Fruit fly (Drosophila melanogaster) whole organism, wandering third instar larva: Measurements from ENCODE around the gene RpL34b.

Experiments
- Abd-B ChIP-seq: fragments of >200 bp; optimal IDR thresholded peaks from 2 replicates; lab custom pipeline; 2017; ENCODE audit warnings: missing biosample characterization, missing genetic modification characterization
- CG32264 ChIP-seq: fragments of 200-800 bp; sonication (Bioruptor generic); optimal IDR thresholded peaks from 2 replicates; lab custom pipeline; 2016; ENCODE audit warnings: missing biosample characterization, missing genetic modification characterization
- CG9705 ChIP-seq: fragments of 200-800 bp; sonication (Bioruptor generic); optimal IDR thresholded peaks from 2 replicates; lab custom pipeline; 2018; ENCODE audit warnings: missing biosample characterization, mild to moderate bottlenecking, missing genetic modification characterization
- CrebA ChIP-seq: fragments of 200-800 bp; sonication (Bioruptor generic); optimal IDR thresholded peaks from 2 replicates; lab custom pipeline; 2016; ENCODE audit warnings: missing biosample characterization, mild to moderate bottlenecking, missing genetic modification characterization, borderline replicate concordance
- Dfd ChIP-seq: fragments of >200 bp; optimal IDR thresholded peaks from 2 replicates; lab custom pipeline; 2017; ENCODE audit warnings: missing biosample characterization, missing genetic modification characterization
- Dif ChIP-seq: fragments of 200-275, 200-300 bp; sonication (Bioruptor generic); optimal IDR thresholded peaks from 2 replicates; lab custom pipeline; 2018; ENCODE audit warnings: missing biosample characterization, missing genetic modification characterization; ENCODE audit not compliant: partially characterized antibody
- GATAd ChIP-seq: sonication (Bioruptor generic); optimal IDR thresholded peaks from 2 replicates; lab custom pipeline; 2016; ENCODE audit warnings: missing biosample characterization, missing genetic modification characterization
- HLH106 ChIP-seq: fragments of 200-800 bp; optimal IDR thresholded peaks from 3 replicates; lab custom pipeline; 2019; ENCODE audit warnings: missing biosample characterization, mild to moderate bottlenecking, missing genetic modification characterization, moderate library complexity
- Hnf4 ChIP-seq: fragments of 200-800 bp; sonication (Bioruptor generic); optimal IDR thresholded peaks from 2 replicates; lab custom pipeline; 2016; ENCODE audit warnings: missing biosample characterization, mild to moderate bottlenecking, missing genetic modification characterization
- Hr78 ChIP-seq: fragments of >200 bp; optimal IDR thresholded peaks from 2 replicates; lab custom pipeline; 2017; ENCODE audit warnings: missing biosample characterization, missing genetic modification characterization
- Hr83 ChIP-seq: fragments of 200-300 bp; sonication (Bioruptor generic); optimal IDR thresholded peaks from 2 replicates; lab custom pipeline; 2016; ENCODE audit warnings: missing biosample characterization, mild to moderate bottlenecking, missing genetic modification characterization, moderate library complexity; ENCODE audit not compliant: poor library complexity, severe bottlenecking
- Jra ChIP-seq: sonication (Bioruptor generic); optimal IDR thresholded peaks from 2 replicates; lab custom pipeline; 2016; ENCODE audit warnings: missing biosample characterization, missing genetic modification characterization
- Mio ChIP-seq: sonication (Bioruptor generic); optimal IDR thresholded peaks from 2 replicates; lab custom pipeline; 2016; ENCODE audit warnings: missing biosample characterization, missing genetic modification characterization
- Myc ChIP-seq: fragments of >200 bp; optimal IDR thresholded peaks from 2 replicates; lab custom pipeline; 2017
- N ChIP-seq: fragments of >200 bp; optimal IDR thresholded peaks from 2 replicates; lab custom pipeline; 2018; ENCODE audit warnings: missing biosample characterization, missing external identifiers, missing genetic modification characterization
- OdsH ChIP-seq: fragments of 200-800 bp; sonication (Bioruptor generic); optimal IDR thresholded peaks from 2 replicates; lab custom pipeline; 2016; ENCODE audit warnings: missing biosample characterization, mild to moderate bottlenecking, missing genetic modification characterization
- Rel ChIP-seq, 2 experiments: fragments of 200-800 bp; sonication (Bioruptor generic) in 1 of 2; optimal IDR thresholded peaks; 2 replicates in 1 of 2; 3 replicates in 1 of 2; lab custom pipeline; 2016 to 2019; ENCODE audit warnings: mild to moderate bottlenecking in 2 of 2, missing biosample characterization in 2 of 2, missing genetic modification characterization in 2 of 2, moderate library complexity in 1 of 2
- Sp1 ChIP-seq: fragments of 200-800 bp; sonication (Bioruptor generic); optimal IDR thresholded peaks from 3 replicates; lab custom pipeline; 2019; ENCODE audit warnings: missing biosample characterization, mild to moderate bottlenecking, missing genetic modification characterization, moderate library complexity
- Vsx2 ChIP-seq: fragments of 200-300, 225-300 bp; sonication (Bioruptor generic); optimal IDR thresholded peaks from 2 replicates; lab custom pipeline; 2018; ENCODE audit warnings: missing biosample characterization, missing genetic modification characterization; ENCODE audit not compliant: partially characterized antibody
- br ChIP-seq: fragments of 200-800 bp; sonication (Bioruptor generic); optimal IDR thresholded peaks from 2 replicates; lab custom pipeline; 2016; ENCODE audit warnings: missing biosample characterization, missing genetic modification characterization
- dl ChIP-seq, 2 experiments: fragments of 175-275, 200-275 bp in 1 of 2; fragments of 200-275 bp in 1 of 2; sonication (Bioruptor generic); optimal IDR thresholded peaks; lab custom pipeline; 2018; ENCODE audit warnings: mild to moderate bottlenecking in 2 of 2, missing biosample characterization in 2 of 2, missing genetic modification characterization in 2 of 2, moderate library complexity in 2 of 2; ENCODE audit not compliant: partially characterized antibody in 2 of 2, insufficient read depth in 1 of 2
- dmrt93B ChIP-seq: fragments of 200-800 bp; sonication (Bioruptor generic); optimal IDR thresholded peaks from 2 replicates; lab custom pipeline; 2018; ENCODE audit warnings: missing biosample characterization, mild to moderate bottlenecking, missing genetic modification characterization
- dsf ChIP-seq: sonication (Bioruptor generic); optimal IDR thresholded peaks from 2 replicates; lab custom pipeline; 2016; ENCODE audit warnings: missing biosample characterization, missing genetic modification characterization, borderline replicate concordance
- ey ChIP-seq: fragments of 200-800 bp; sonication (Bioruptor generic); optimal IDR thresholded peaks from 2 replicates; lab custom pipeline; 2016; ENCODE audit warnings: missing biosample characterization, missing genetic modification characterization
- foxo ChIP-seq, 2 experiments: fragments of 200-800 bp; sonication (Bioruptor generic); optimal IDR thresholded peaks; 2 replicates in 1 of 2; 3 replicates in 1 of 2; lab custom pipeline; 2016 to 2017; ENCODE audit warnings: missing biosample characterization in 2 of 2, missing genetic modification characterization in 2 of 2
- fru ChIP-seq: fragments of 200-800 bp; sonication (Bioruptor generic); optimal IDR thresholded peaks from 3 replicates; lab custom pipeline; 2016; ENCODE audit warnings: missing biosample characterization, mild to moderate bottlenecking, missing genetic modification characterization
- h ChIP-seq: fragments of 200-800 bp; sonication (Bioruptor generic); optimal IDR thresholded peaks from 3 replicates; lab custom pipeline; 2016; ENCODE audit warnings: missing biosample characterization, mild to moderate bottlenecking, missing genetic modification characterization
- jim ChIP-seq: fragments of 175-275, 200-325 bp; sonication (Bioruptor generic); optimal IDR thresholded peaks from 2 replicates; lab custom pipeline; 2016; ENCODE audit warnings: missing biosample characterization, mild to moderate bottlenecking, missing genetic modification characterization
- psq ChIP-seq: fragments of 200-800 bp; sonication (Bioruptor generic); optimal IDR thresholded peaks from 3 replicates; lab custom pipeline; 2017; ENCODE audit warnings: missing biosample characterization, mild to moderate bottlenecking, missing genetic modification characterization, moderate library complexity
- rgr ChIP-seq: fragments of 200-800 bp; sonication (Bioruptor generic); optimal IDR thresholded peaks from 3 replicates; lab custom pipeline; 2016; ENCODE audit warnings: missing biosample characterization, mild to moderate bottlenecking, missing genetic modification characterization
- sage ChIP-seq: fragments of 200-800 bp; sonication (Bioruptor generic); optimal IDR thresholded peaks from 2 replicates; lab custom pipeline; 2016; ENCODE audit warnings: missing biosample characterization, mild to moderate bottlenecking, missing genetic modification characterization
- sv ChIP-seq: fragments of 200-800 bp; sonication (Bioruptor generic); optimal IDR thresholded peaks from 3 replicates; lab custom pipeline; 2016; ENCODE audit warnings: missing biosample characterization, missing genetic modification characterization
- tai ChIP-seq: sonication (Bioruptor generic); optimal IDR thresholded peaks from 2 replicates; lab custom pipeline; 2016; ENCODE audit warnings: missing biosample characterization, missing genetic modification characterization
- usp ChIP-seq: fragments of >200 bp; optimal IDR thresholded peaks from 2 replicates; lab custom pipeline; 2017; ENCODE audit warnings: missing biosample characterization, missing genetic modification characterization
- woc ChIP-seq: sonication (Bioruptor generic); optimal IDR thresholded peaks from 2 replicates; lab custom pipeline; 2016; ENCODE audit warnings: missing biosample characterization, mild to moderate bottlenecking, missing genetic modification characterization

Gene RpL34b

dm6 chr3R:9401127-9401603 is at the start of gene RpL34b, which contains the start of gene CG8132:
TSS of gene RpL34b (minus strand) at chr3R:9401226.
TSS of gene CG8132 (plus strand) at chr3R:9401495.
- TF ChIP-seq Myc (lab: Kevin White, UChicago), result peak; percentile 83
- peak; percentile 87 for TF ChIP-seq Mio (GFP tag; lab: Kevin White, UChicago)
- TF ChIP-seq rgr (GFP tag; lab: Kevin White, UChicago), result peak; percentile 96
- peak; percentile 96 for TF ChIP-seq Sp1 (GFP tag; lab: Kevin White, UChicago)
- peak; percentile 95 for TF ChIP-seq fru (GFP tag; lab: Kevin White, UChicago)
- peak; percentile 85 for TF ChIP-seq jim (GFP tag; lab: Kevin White, UChicago)
- TF ChIP-seq ey (GFP tag; lab: Kevin White, UChicago), result peak; percentile 93
- TF ChIP-seq dsf (GFP tag; lab: Kevin White, UChicago), result peak; percentile 90
- peak; percentile 97 for TF ChIP-seq HLH106
- TF ChIP-seq CG9705 (GFP tag; lab: Kevin White, UChicago), result peak; percentile 97
- peak; percentile 97 for TF ChIP-seq Hnf4 (GFP tag; lab: Kevin White, UChicago)
- TF ChIP-seq Dif (GFP tag; lab: Kevin White, UChicago), result peak; percentile 17
- no peak for TF ChIP-seq dl (GFP tag; optimal IDR thresholded peaks at IDR 0.05; lab: Kevin White, UChicago; ENCODE audit: insufficient read depth in 1 of 2, partially characterized antibody in 2 of 2)
- TF ChIP-seq psq, result peak; percentile 88
- peak; percentile 86 for TF ChIP-seq woc
- TF ChIP-seq Hr83 (GFP tag; lab: Kevin White, UChicago), result peak; percentile 96
- TF ChIP-seq Hr78 (GFP tag; lab: Kevin White, UChicago), result no peak
- TF ChIP-seq h (GFP tag; lab: Kevin White, UChicago), result peak; percentile 98
- no peak for TF ChIP-seq usp (GFP tag; lab: Kevin White, UChicago)
- TF ChIP-seq CG32264 (GFP tag; lab: Kevin White, UChicago), result peak; percentile 73
- no peak for TF ChIP-seq Abd-B (GFP tag; lab: Kevin White, UChicago)
- TF ChIP-seq sv (GFP tag; lab: Kevin White, UChicago), result peak; percentile 97
- no peak for TF ChIP-seq CrebA (GFP tag; lab: Kevin White, UChicago)
- TF ChIP-seq GATAd, result peak; percentile 91
- TF ChIP-seq Rel (GFP tag; optimal IDR thresholded peaks at IDR 0.05; lab: Kevin White, UChicago), result peak; percentile 73
- peak; percentile 84 for TF ChIP-seq Rel (tag; optimal IDR thresholded peaks at IDR 0.05; lab: Kevin White, UChicago)
- TF ChIP-seq foxo (GFP tag; optimal IDR thresholded peaks at IDR 0.05; lab: Kevin White, UChicago), result peak; percentile 27 to 98
- TF ChIP-seq N (GFP tag; lab: Kevin White, UChicago), result no peak
- TF ChIP-seq OdsH (GFP tag; lab: Kevin White, UChicago), result peak; percentile 93
- peak; percentile 96 for TF ChIP-seq br (GFP tag; lab: Kevin White, UChicago)
- TF ChIP-seq sage (GFP tag; lab: Kevin White, UChicago), result no peak
- peak; percentile 96 for TF ChIP-seq Jra (GFP tag; lab: Kevin White, UChicago)
- TF ChIP-seq Dfd (GFP tag; lab: Kevin White, UChicago), result no peak
- no peak for TF ChIP-seq tai (GFP tag; lab: Kevin White, UChicago)
- no peak for TF ChIP-seq Vsx2 (GFP tag; lab: Kevin White, UChicago)
- peak; percentile 96 for TF ChIP-seq dmrt93B (GFP tag; lab: Kevin White, UChicago)

DNA sequence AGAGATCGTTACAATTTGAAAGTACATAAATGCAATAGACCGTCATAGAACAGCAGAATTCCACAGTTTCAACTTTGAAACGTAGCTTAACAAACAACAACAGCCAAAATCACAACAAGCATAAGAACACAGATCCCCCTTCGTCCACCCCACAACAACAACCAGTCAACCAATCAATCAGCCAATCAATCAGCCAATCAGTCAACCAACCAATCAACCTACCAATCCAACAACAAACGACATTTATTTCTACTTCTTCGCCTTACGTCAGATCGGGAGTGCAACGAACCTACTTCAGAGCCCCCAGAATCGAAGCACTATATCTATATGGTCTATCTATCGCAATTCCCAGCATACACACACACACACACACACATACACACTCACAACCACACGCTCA is 49.6 kb upstream of the RpL34b start:
- TF ChIP-seq Hr83 (GFP tag; lab: Kevin White, UChicago) (no peak), OdsH (GFP tag; lab: Kevin White, UChicago) (no peak), Dfd (GFP tag; lab: Kevin White, UChicago) (peak; percentile 30)

- TF ChIP-seq Jra (GFP tag; lab: Kevin White, UChicago) (no peak), Mio (GFP tag; lab: Kevin White, UChicago) (no peak)
Observed at dm6 chr3R:9448320-9448719, 47.3 kb upstream of the RpL34b start.
